Fruit fly (Drosophila melanogaster) whole organism, embryonic: Measurements from ENCODE around the gene Cortactin.

Experiments
- Ada2b ChIP-seq: fragments of 200-800 bp; sonication (Bioruptor generic); IDR thresholded peaks from 2 replicates; pipeline ENCODE4 v1.3.6; 2022; ENCODE audit warnings: missing biosample characterization, missing genetic modification characterization
- CG11560 ChIP-seq: fragments of 200-800 bp; sonication (Bioruptor generic); IDR thresholded peaks from 3 replicates; pipeline ENCODE4 v1.3.6; 2022; ENCODE audit warnings: missing biosample characterization, missing genetic modification characterization
- CG13296 ChIP-seq: fragments of 200-800 bp; sonication (Bioruptor generic); optimal IDR thresholded peaks from 3 replicates; lab custom pipeline; 2018; ENCODE audit warnings: missing biosample characterization, mild to moderate bottlenecking, missing genetic modification characterization
- CG14965 ChIP-seq: fragments of 200-800 bp; sonication (Bioruptor generic); optimal IDR thresholded peaks from 2 replicates; lab custom pipeline; 2016; ENCODE audit warnings: missing biosample characterization, missing genetic modification characterization, borderline replicate concordance
- CG16779 ChIP-seq: fragments of 200-800 bp; sonication (Bioruptor generic); IDR thresholded peaks from 2 replicates; pipeline ENCODE4 v1.3.6; 2022; ENCODE audit warnings: missing biosample characterization, missing genetic modification characterization
- CG16815 ChIP-seq: fragments of 200-800 bp; sonication (Bioruptor generic); optimal IDR thresholded peaks from 3 replicates; lab custom pipeline; 2017; ENCODE audit warnings: missing biosample characterization, mild to moderate bottlenecking, missing genetic modification characterization
- CG18619 ChIP-seq: fragments of 200-800 bp; sonication (Bioruptor generic); optimal IDR thresholded peaks from 3 replicates; lab custom pipeline; 2017; ENCODE audit warnings: missing biosample characterization, mild to moderate bottlenecking, missing genetic modification characterization
- CG18764 ChIP-seq: fragments of 200-800 bp; sonication (Bioruptor generic); optimal IDR thresholded peaks from 3 replicates; lab custom pipeline; 2016; ENCODE audit warnings: missing biosample characterization, missing genetic modification characterization
- CG2889 ChIP-seq: fragments of 200-800 bp; sonication (Bioruptor generic); IDR thresholded peaks from 3 replicates; pipeline ENCODE4 v1.3.6; 2022; ENCODE audit warnings: missing biosample characterization, missing genetic modification characterization
- CG6813 ChIP-seq: fragments of 200-800 bp; sonication (Bioruptor generic); optimal IDR thresholded peaks from 2 replicates; lab custom pipeline; 2017; ENCODE audit warnings: missing biosample characterization, missing genetic modification characterization, mild to moderate bottlenecking, moderate library complexity, missing genetic modification reagents
- CG8290 ChIP-seq, 3 experiments: fragments of 200-800 bp; sonication (Bioruptor generic); optimal IDR thresholded peaks; 2 replicates each; lab custom pipeline; 2016 to 2019; ENCODE audit warnings: missing biosample characterization in 3 of 3, missing genetic modification characterization in 3 of 3, mild to moderate bottlenecking in 2 of 3, moderate library complexity in 1 of 3
- D ChIP-seq, 2 experiments: fragments of 200-800 bp in 1 of 2; fragments of >200 bp in 1 of 2; sonication (Bioruptor generic) in 1 of 2; optimal IDR thresholded peaks; 2 replicates in 1 of 2; 3 replicates in 1 of 2; lab custom pipeline; 2017; ENCODE audit warnings: mild to moderate bottlenecking in 1 of 2, missing biosample characterization in 1 of 2, missing genetic modification characterization in 1 of 2, missing genetic modification reagents in 1 of 2
- D19A ChIP-seq: fragments of 200-800 bp; optimal IDR thresholded peaks from 3 replicates; lab custom pipeline; 2019; ENCODE audit warnings: missing biosample characterization, mild to moderate bottlenecking, missing genetic modification characterization, moderate library complexity
- Doc2 ChIP-seq: fragments of 200-800 bp; sonication (Bioruptor generic); IDR thresholded peaks from 2 replicates; pipeline ENCODE4 v1.3.6; 2022; ENCODE audit warnings: missing biosample characterization, missing genetic modification characterization
- E2f1 ChIP-seq: fragments of 200-800 bp; sonication (Bioruptor generic); IDR thresholded peaks from 2 replicates; pipeline ENCODE4 v1.3.6; 2022; ENCODE audit warnings: missing biosample characterization, missing genetic modification characterization
- Elba2 ChIP-seq: fragments of 200-800 bp; sonication (Bioruptor generic); optimal IDR thresholded peaks from 3 replicates; lab custom pipeline; 2016; ENCODE audit warnings: missing biosample characterization, missing genetic modification characterization
- HLH3B ChIP-seq: fragments of 200-800 bp; sonication (Bioruptor generic); IDR thresholded peaks from 2 replicates; pipeline ENCODE4 v1.3.6; 2022; ENCODE audit warnings: missing biosample characterization, missing genetic modification characterization
- Mes4 ChIP-seq: fragments of 200-800 bp; sonication (Bioruptor generic); optimal IDR thresholded peaks from 2 replicates; lab custom pipeline; 2016; ENCODE audit warnings: missing biosample characterization, missing genetic modification characterization
- Sin3A ChIP-seq: fragments of >200 bp; optimal IDR thresholded peaks from 2 replicates; lab custom pipeline; 2018
- Ssrp ChIP-seq: fragments of 200-800 bp; sonication (Bioruptor generic); optimal IDR thresholded peaks from 2 replicates; lab custom pipeline; 2018; ENCODE audit warnings: missing biosample characterization, mild to moderate bottlenecking, missing genetic modification characterization, moderate library complexity
- Trl ChIP-seq, 3 experiments: fragments of >200 bp in 2 of 3; fragments of 200-800 bp in 1 of 3; sonication (Bioruptor generic) in 1 of 3; optimal IDR thresholded peaks; 2 replicates in 1 of 3; 3 replicates in 2 of 3; lab custom pipeline; 2016 to 2017; ENCODE audit warnings: missing biosample characterization in 1 of 3, missing genetic modification characterization in 1 of 3
- Xbp1 ChIP-seq: fragments of 200-800 bp; sonication (Bioruptor generic); optimal IDR thresholded peaks from 3 replicates; lab custom pipeline; 2016; ENCODE audit warnings: missing biosample characterization, mild to moderate bottlenecking, missing genetic modification characterization
- bab2 ChIP-seq: fragments of 200-800 bp; sonication (Bioruptor generic); optimal IDR thresholded peaks from 2 replicates; lab custom pipeline; 2016; ENCODE audit warnings: missing biosample characterization, missing genetic modification characterization
- bsh ChIP-seq, 2 experiments: fragments of 200-800 bp; sonication (Bioruptor generic); optimal IDR thresholded peaks; 2 replicates each; lab custom pipeline; 2017 to 2018; ENCODE audit warnings: mild to moderate bottlenecking in 2 of 2, missing biosample characterization in 2 of 2, missing genetic modification characterization in 2 of 2, moderate library complexity in 1 of 2
- cato ChIP-seq: fragments of 200-800 bp; sonication (Bioruptor generic); optimal IDR thresholded peaks from 2 replicates; lab custom pipeline; 2016; ENCODE audit warnings: missing biosample characterization, missing genetic modification characterization, borderline replicate concordance
- cg ChIP-seq: fragments of 200-800 bp; sonication (Bioruptor generic); optimal IDR thresholded peaks from 3 replicates; lab custom pipeline; 2019; ENCODE audit warnings: missing biosample characterization, mild to moderate bottlenecking, missing genetic modification characterization, moderate library complexity
- chinmo ChIP-seq: fragments of 200-800 bp; sonication (Bioruptor generic); IDR thresholded peaks from 4 replicates; pipeline ENCODE4 v1.3.6; 2022; ENCODE audit warnings: missing biosample characterization, missing genetic modification characterization; ENCODE audit not compliant: partially characterized antibody
- dm ChIP-seq: fragments of 200-800 bp; sonication (Bioruptor generic); optimal IDR thresholded peaks from 3 replicates; lab custom pipeline; 2016; ENCODE audit warnings: missing biosample characterization, missing genetic modification characterization
- eve ChIP-seq, 2 experiments: fragments of >200 bp; optimal IDR thresholded peaks; 2 replicates each; lab custom pipeline; 2017; ENCODE audit warnings: missing biosample characterization in 2 of 2, missing genetic modification characterization in 2 of 2
- ham ChIP-seq: fragments of 200-800 bp; sonication (Bioruptor generic); IDR thresholded peaks from 2 replicates; pipeline ENCODE4 v1.3.6; 2022; ENCODE audit warnings: missing biosample characterization, missing genetic modification characterization
- jing ChIP-seq: fragments of 200-800 bp; sonication (Bioruptor generic); optimal IDR thresholded peaks from 2 replicates; lab custom pipeline; 2018; ENCODE audit warnings: missing biosample characterization, mild to moderate bottlenecking, missing genetic modification characterization
- klu ChIP-seq: fragments of 200-800 bp; sonication (Bioruptor generic); IDR thresholded peaks from 2 replicates; pipeline ENCODE4 v1.3.6; 2022; ENCODE audit warnings: missing biosample characterization, missing genetic modification characterization
- kni ChIP-seq: fragments of 200-800 bp; sonication (Bioruptor generic); optimal IDR thresholded peaks from 3 replicates; lab custom pipeline; 2017; ENCODE audit warnings: mild to moderate bottlenecking, missing biosample characterization, missing genetic modification reagents, missing genetic modification characterization
- lab ChIP-seq: fragments of 200-800 bp; sonication (Bioruptor generic); optimal IDR thresholded peaks from 3 replicates; lab custom pipeline; 2017; ENCODE audit warnings: missing biosample characterization, missing genetic modification characterization, mild to moderate bottlenecking, moderate library complexity, missing genetic modification reagents
- mld ChIP-seq: fragments of 200-800 bp; sonication (Bioruptor generic); IDR thresholded peaks from 3 replicates; pipeline ENCODE4 v1.3.6; 2022; ENCODE audit warnings: missing biosample characterization, missing genetic modification characterization; ENCODE audit not compliant: partially characterized antibody
- otp ChIP-seq: fragments of 200-800 bp; sonication (Bioruptor generic); IDR thresholded peaks from 3 replicates; pipeline ENCODE4, ENCODE4 v1.3.6; 2022; ENCODE audit warnings: missing biosample characterization, missing genetic modification characterization
- p53 ChIP-seq: fragments of 200-800 bp; sonication (Bioruptor generic); optimal IDR thresholded peaks from 2 replicates; lab custom pipeline; 2016; ENCODE audit warnings: missing biosample characterization, missing genetic modification characterization
- pb ChIP-seq: fragments of 200-800 bp; sonication (Bioruptor generic); optimal IDR thresholded peaks from 3 replicates; lab custom pipeline; 2016; ENCODE audit warnings: missing biosample characterization, missing genetic modification characterization
- ranshi ChIP-seq: fragments of 200-800 bp; sonication (Bioruptor generic); IDR thresholded peaks from 2 replicates; pipeline ENCODE4 v1.3.6; 2022; ENCODE audit warnings: missing biosample characterization, missing genetic modification characterization
- rib ChIP-seq: fragments of 200-800 bp; sonication (Bioruptor generic); IDR thresholded peaks from 2 replicates; pipeline ENCODE4 v1.3.6; 2022; ENCODE audit warnings: missing biosample characterization, missing genetic modification characterization
- slbo ChIP-seq: fragments of 200-800 bp; sonication (Bioruptor generic); IDR thresholded peaks from 2 replicates; pipeline ENCODE4 v1.3.6; 2022; ENCODE audit warnings: missing biosample characterization, missing genetic modification characterization
- sna ChIP-seq: fragments of 200-800 bp; sonication (Bioruptor generic); IDR thresholded peaks from 2 replicates; pipeline ENCODE4 v1.3.6; 2022; ENCODE audit warnings: missing biosample characterization, missing genetic modification characterization; ENCODE audit not compliant: partially characterized antibody
- trem ChIP-seq: fragments of 200-800 bp; optimal IDR thresholded peaks from 3 replicates; lab custom pipeline; 2019; ENCODE audit warnings: missing biosample characterization, mild to moderate bottlenecking, missing genetic modification characterization, moderate library complexity
- trh ChIP-seq: fragments of 200-800 bp; sonication (Bioruptor generic); optimal IDR thresholded peaks from 2 replicates; lab custom pipeline; 2016; ENCODE audit warnings: missing biosample characterization, missing genetic modification characterization
- twi ChIP-seq: fragments of 200-800 bp; optimal IDR thresholded peaks from 2 replicates; lab custom pipeline; 2019; ENCODE audit warnings: missing biosample characterization, mild to moderate bottlenecking, missing genetic modification characterization, moderate library complexity
- tx ChIP-seq: fragments of 200-800 bp; sonication (Bioruptor generic); optimal IDR thresholded peaks from 2 replicates; lab custom pipeline; 2016; ENCODE audit warnings: missing biosample characterization, missing genetic modification characterization
- vnd ChIP-seq: fragments of 200-800 bp; sonication (Bioruptor generic); IDR thresholded peaks from 3 replicates; pipeline ENCODE4 v1.3.6; 2022; ENCODE audit warnings: missing biosample characterization, missing genetic modification characterization; ENCODE audit not compliant: partially characterized antibody

The Cortactin gene

dm6 chr3R:21112742-21113465 lies 48.6 kb upstream of the Cortactin start (continued):
- peak; percentile 67 for TF ChIP-seq klu (GFP tag; lab: Robert Waterston, UW)
- peak; percentile 91 for TF ChIP-seq CG6813 (GFP tag; lab: Kevin White, UChicago)
- TF ChIP-seq trh (GFP tag; lab: Kevin White, UChicago), result peak; percentile 68
- TF ChIP-seq CG18764 (GFP tag; lab: Kevin White, UChicago), result peak; percentile 73
- peak; percentile 80 for TF ChIP-seq Ssrp (tag; lab: Kevin White, UChicago)
- peak; percentile 53; the same call in 1 of the 3 replicates for TF ChIP-seq CG11560 (tag; lab: Robert Waterston, UW)
- peak; percentile 89 for TF ChIP-seq ranshi (GFP tag; lab: Robert Waterston, UW)
- TF ChIP-seq bsh (GFP tag; optimal IDR thresholded peaks at IDR 0.05; lab: Kevin White, UChicago), result peak; percentile 24 to 91
- no peak for TF ChIP-seq vnd
- TF ChIP-seq CG13296 (GFP tag; lab: Kevin White, UChicago), result peak; percentile 79
- TF ChIP-seq pb (GFP tag; lab: Kevin White, UChicago), result peak; percentile 88
- TF ChIP-seq Ada2b (GFP tag; lab: Robert Waterston, UW), result peak; percentile 90
- no peak for TF ChIP-seq lab (GFP tag; lab: Kevin White, UChicago)
- peak; percentile 85 for TF ChIP-seq tx
- TF ChIP-seq CG16779, result peak; percentile 81
- TF ChIP-seq E2f1 (GFP tag; lab: Robert Waterston, UW), result peak; percentile 76
- peak; percentile 45 for TF ChIP-seq CG16815
- peak; percentile 87 for TF ChIP-seq HLH3B (GFP tag; lab: Robert Waterston, UW)
- peak; percentile 66 for TF ChIP-seq CG14965 (GFP tag; lab: Kevin White, UChicago)
- no peak for TF ChIP-seq D (optimal IDR thresholded peaks at IDR 0.05; lab: Kevin White, UChicago)
- peak; percentile 60 for TF ChIP-seq D (GFP tag; optimal IDR thresholded peaks at IDR 0.05; lab: Kevin White, UChicago)
- TF ChIP-seq CG8290 (GFP tag; optimal IDR thresholded peaks at IDR 0.05; lab: Kevin White, UChicago), result peak; percentile 67
- peak in 1 of 2 experiments; percentile 92 for TF ChIP-seq CG8290 (tag; optimal IDR thresholded peaks at IDR 0.05; lab: Kevin White, UChicago)
- peak; percentile 87 for TF ChIP-seq otp (GFP tag; lab: Robert Waterston, UW)
- peak; percentile 46 for TF ChIP-seq p53 (GFP tag; lab: Kevin White, UChicago)
- peak; percentile 92 for TF ChIP-seq Xbp1 (GFP tag; lab: Kevin White, UChicago)
- peak; percentile 81 for TF ChIP-seq jing (GFP tag; lab: Kevin White, UChicago)
- no peak for TF ChIP-seq mld (GFP tag; lab: Robert Waterston, UW)
- TF ChIP-seq CG2889 (GFP tag; lab: Robert Waterston, UW), result peak; percentile 66; the same call in 2 of the 3 replicates
- TF ChIP-seq eve (GFP tag; optimal IDR thresholded peaks at IDR 0.05; lab: Kevin White, UChicago), result no peak
- peak in 1 of 2 experiments; percentile 39 for TF ChIP-seq Trl (optimal IDR thresholded peaks at IDR 0.05; lab: Kevin White, UChicago)
- TF ChIP-seq Trl (GFP tag; optimal IDR thresholded peaks at IDR 0.05; lab: Kevin White, UChicago), result peak; percentile 88
- TF ChIP-seq D19A (tag; lab: Kevin White, UChicago), result peak; percentile 86
- TF ChIP-seq rib (GFP tag; lab: Robert Waterston, UW), result peak; percentile 49; the same call in 1 of the 2 replicates
- no peak for TF ChIP-seq Sin3A (lab: Kevin White, UChicago)
- TF ChIP-seq twi, result peak; percentile 45
- TF ChIP-seq slbo (GFP tag; lab: Robert Waterston, UW), result peak; percentile 92
- peak; percentile 67 for TF ChIP-seq kni
- peak; percentile 14 for TF ChIP-seq Elba2 (GFP tag; lab: Kevin White, UChicago)
- no peak for TF ChIP-seq Doc2 (GFP tag; lab: Robert Waterston, UW)
- peak; percentile 86 for TF ChIP-seq trem (tag; lab: Kevin White, UChicago)
- TF ChIP-seq CG18619 (GFP tag; lab: Kevin White, UChicago), result peak; percentile 88
- peak; percentile 81 for TF ChIP-seq dm (GFP tag; lab: Kevin White, UChicago)
- peak; percentile 85 for TF ChIP-seq Mes4
- peak; percentile 73 for TF ChIP-seq cato (GFP tag; lab: Kevin White, UChicago)
- peak; percentile 56; the same call in 1 of the 2 replicates for TF ChIP-seq ham (GFP tag; lab: Robert Waterston, UW)
- TF ChIP-seq bab2 (GFP tag; lab: Kevin White, UChicago), result peak; percentile 93
- TF ChIP-seq chinmo (GFP tag; lab: Robert Waterston, UW), result no peak
- TF ChIP-seq cg, result no peak
- no peak for TF ChIP-seq sna
